Fruit fly (Drosophila melanogaster): ENCODE data around the gene VAChT.

dm6 chr3R:18669812-18670211, 35.5 kb upstream of the VAChT start:
- TF ChIP-seq CG8478 (optimal IDR thresholded peaks at IDR 0.05): no peak
- TF ChIP-seq CTCF (optimal IDR thresholded peaks at IDR 0.05): no peak

All from S2 (cell line).